Worm (Caenorhabditis elegans): ENCODE results near the gene F35E12.10.
A peak's percentile ranks its signal among the peaks of the same experiment; 100 is the strongest.

The F35E12.10 gene

ce11 chrV:13789362-13789761, 40.8 kb upstream of the F35E12.10 start (continued):
- peak in 1 of 2 experiments; percentile 100 for TF ChIP-seq unc-62 (GFP tag; optimal IDR thresholded peaks at IDR 0.05 in 1 of 2)
- no peak for TF ChIP-seq unc-62 (tag; optimal IDR thresholded peaks at IDR 0.05)
- no peak for TF ChIP-seq fos-1 (tag; optimal IDR thresholded peaks at IDR 0.05)
- peak; percentile 99 for TF ChIP-seq nhr-6 (tag; optimal IDR thresholded peaks at IDR 0.05)
- peak; percentile 73 for TF ChIP-seq mes-2 (tag; optimal IDR thresholded peaks at IDR 0.05; ENCODE audit: poor library complexity, severe bottlenecking)
- TF ChIP-seq set-16 (GFP tag; IDR thresholded peaks at IDR 0.05), result peak; percentile 35; the same call in 1 of the 2 replicates
- peak; percentile 33 for TF ChIP-seq F10B5.3 (tag; optimal IDR thresholded peaks at IDR 0.05)
- TF ChIP-seq dmd-9 (GFP tag; IDR thresholded peaks at IDR 0.05), result 0 out of 2 replicates have a peak, but pooled peaks have one; percentile 50
- TF ChIP-seq fkh-10 (GFP tag; optimal IDR thresholded peaks at IDR 0.05), result peak; percentile 74
- no peak for TF ChIP-seq Y105C5A.15 (GFP tag; IDR thresholded peaks at IDR 0.05)
- TF ChIP-seq sdz-12 (GFP tag; optimal IDR thresholded peaks at IDR 0.05), result no peak
- no peak for TF ChIP-seq unc-130 (GFP tag; optimal IDR thresholded peaks at IDR 0.05)
- peak; percentile 39 for TF ChIP-seq dpl-1 (GFP tag; optimal IDR thresholded peaks at IDR 0.05)
- TF ChIP-seq lir-3 (tag; optimal IDR thresholded peaks at IDR 0.05), result no peak
- peak; percentile 72 for TF ChIP-seq ama-1 (optimal IDR thresholded peaks at IDR 0.05)
- no peak for TF ChIP-seq ZK337.2 (GFP tag; IDR thresholded peaks at IDR 0.05)
- TF ChIP-seq spr-3 (GFP tag; optimal IDR thresholded peaks at IDR 0.05), result no peak
- no peak for TF ChIP-seq gei-8 (GFP tag; optimal IDR thresholded peaks at IDR 0.05)
- TF ChIP-seq dmd-6 (GFP tag; IDR thresholded peaks at IDR 0.05), result peak; percentile 82
- TF ChIP-seq mxl-3 (GFP tag; optimal IDR thresholded peaks at IDR 0.05), result peak; percentile 63
- TF ChIP-seq Y75B8A.6 (GFP tag; IDR thresholded peaks at IDR 0.05), result no peak
- TF ChIP-seq nhr-11 (tag; optimal IDR thresholded peaks at IDR 0.05), result peak; percentile 96
- peak; percentile 40 to 87 for TF ChIP-seq mdl-1 (tag; optimal IDR thresholded peaks at IDR 0.05)
- TF ChIP-seq madf-9 (GFP tag; conservative IDR thresholded peaks at IDR 0.05), result peak; percentile 39; the same call in 1 of the 2 replicates
- no peak for TF ChIP-seq D1046.2 (GFP tag; IDR thresholded peaks at IDR 0.05)
- TF ChIP-seq skn-1 (tag; optimal IDR thresholded peaks at IDR 0.05), result no peak
- no peak for TF ChIP-seq nhr-237 (tag; optimal IDR thresholded peaks at IDR 0.05)
- TF ChIP-seq ztf-11 (tag; optimal IDR thresholded peaks at IDR 0.05), result no peak
- TF ChIP-seq php-3 (GFP tag; IDR thresholded peaks at IDR 0.05), result no peak
- no peak for TF ChIP-seq ceh-62 (tag; optimal IDR thresholded peaks at IDR 0.05)
- no peak for TF ChIP-seq tag-97 (GFP tag; IDR thresholded peaks at IDR 0.05)
- TF ChIP-seq lin-1 (GFP tag; IDR thresholded peaks at IDR 0.05), result peak; percentile 40; the same call in 1 of the 2 replicates
- TF ChIP-seq zfp-2 (tag; optimal IDR thresholded peaks at IDR 0.05), result no peak
- peak; percentile 94 for TF ChIP-seq nhr-77 (tag; optimal IDR thresholded peaks at IDR 0.05)
- no peak for TF ChIP-seq aly-2 (tag; optimal IDR thresholded peaks at IDR 0.05)
- TF ChIP-seq daf-12 (tag; optimal IDR thresholded peaks at IDR 0.05), result no peak
- no peak; the same call in 1 of the 2 replicates for TF ChIP-seq arid-1 (GFP tag; conservative IDR thresholded peaks at IDR 0.05)
- peak; percentile 35 for TF ChIP-seq ceh-28 (tag; optimal IDR thresholded peaks at IDR 0.05)
- TF ChIP-seq F44E2.7 (GFP tag; IDR thresholded peaks at IDR 0.05), result no peak
- TF ChIP-seq F37D6.2 (tag; optimal IDR thresholded peaks at IDR 0.05), result peak; percentile 9
- peak; percentile 80 for TF ChIP-seq T20F7.1 (GFP tag; optimal IDR thresholded peaks at IDR 0.05)
- TF ChIP-seq daf-19 (GFP tag; conservative IDR thresholded peaks at IDR 0.05), result no peak
- peak; percentile 31 for TF ChIP-seq unc-39 (tag; optimal IDR thresholded peaks at IDR 0.05)
- no peak for TF ChIP-seq lin-29 (GFP tag; IDR thresholded peaks at IDR 0.05)
- peak; percentile 77 for TF ChIP-seq rbr-2 (tag; optimal IDR thresholded peaks at IDR 0.05)
- TF ChIP-seq spr-1 (tag; optimal IDR thresholded peaks at IDR 0.05), result peak; percentile 15
- TF ChIP-seq duxl-1 (tag; optimal IDR thresholded peaks at IDR 0.05; ENCODE audit: poor library complexity), result no peak
- peak; percentile 30; the same call in 1 of the 2 replicates for TF ChIP-seq ctbp-1 (GFP tag; IDR thresholded peaks at IDR 0.05)
- no peak for TF ChIP-seq ceh-82 (tag; optimal IDR thresholded peaks at IDR 0.05)
- no peak for TF ChIP-seq mdt-29 (GFP tag; IDR thresholded peaks at IDR 0.05)
- TF ChIP-seq tra-1 (GFP tag; IDR thresholded peaks at IDR 0.05), result peak; percentile 53
- TF ChIP-seq lim-7 (GFP tag; IDR thresholded peaks at IDR 0.05), result no peak
- TF ChIP-seq snpc-1.2 (GFP tag; IDR thresholded peaks at IDR 0.05), result no peak

Measured in whole organism, L4 larva.